Worm (Caenorhabditis elegans): ENCODE measurements around the gene dyf-7.

DNA sequence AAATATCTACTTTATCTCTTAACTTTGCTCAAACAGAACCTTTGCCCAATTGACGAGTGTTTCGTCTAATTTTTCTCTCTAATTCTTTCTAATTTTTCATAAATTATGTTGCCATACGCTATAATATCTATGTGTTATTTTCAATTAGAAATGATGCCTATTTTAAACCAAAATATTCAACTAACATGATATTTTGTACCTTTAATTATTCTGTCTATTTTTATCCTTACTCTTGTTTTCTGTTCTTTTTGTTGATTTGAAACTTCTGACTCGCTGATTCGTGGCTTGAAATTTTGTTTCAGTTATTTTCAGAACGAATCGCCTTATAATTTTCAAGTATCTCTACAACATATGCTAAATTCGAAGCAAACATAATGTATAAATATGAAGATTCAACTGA is 11.0 kb downstream of the dyf-7 start, which contains the start of gene F15G9.6:
- TF ChIP-seq K09A11.1 (tag; optimal IDR thresholded peaks at IDR 0.05; ENCODE audit: insufficient read depth): no peak
- TF ChIP-seq elt-4 (tag; optimal IDR thresholded peaks at IDR 0.05): no peak
- TF ChIP-seq dve-1 (tag; optimal IDR thresholded peaks at IDR 0.05): no peak
- TF ChIP-seq fkh-10 (GFP tag; optimal IDR thresholded peaks at IDR 0.05): no peak
- no peak for TF ChIP-seq dmd-4 (tag; optimal IDR thresholded peaks at IDR 0.05; ENCODE audit: borderline replicate concordance)
